Fruit fly (Drosophila melanogaster) whole organism, adult: ENCODE data around the gene CG32074.

Experiments used
- CG1620 ChIP-seq: fragments of 200-800 bp; sonication (Bioruptor generic); optimal IDR thresholded peaks from 2 replicates; lab custom pipeline; 2016; ENCODE audit warnings: missing biosample characterization, missing genetic modification characterization
- CG33017 ChIP-seq: fragments of 200-800 bp; sonication (Bioruptor generic); optimal IDR thresholded peaks from 2 replicates; lab custom pipeline; 2018; ENCODE audit warnings: missing biosample characterization, mild to moderate bottlenecking, missing genetic modification characterization, moderate library complexity
- Crg-1 ChIP-seq: fragments of 200-800 bp; sonication (Bioruptor generic); optimal IDR thresholded peaks from 2 replicates; lab custom pipeline; 2016; ENCODE audit warnings: missing biosample characterization, missing genetic modification characterization
- kay ChIP-seq: fragments of 200-800 bp; sonication (Bioruptor generic); peaks from one replicate; lab custom pipeline; 2016; ENCODE audit warnings: missing biosample characterization, missing genetic modification characterization, borderline replicate concordance

dm6 chr3L:11085810-11086209, 46.3 kb downstream of the CG32074 start:
- TF ChIP-seq CG33017 (tag; lab: Kevin White, UChicago): no peak
- no peak for TF ChIP-seq CG1620
- no peak for TF ChIP-seq kay (GFP tag; lab: Kevin White, UChicago)
- TF ChIP-seq Crg-1 (GFP tag; lab: Kevin White, UChicago): no peak
